Fruit fly (Drosophila melanogaster): ENCODE results near the gene Cpr.

The Cpr gene

DNA sequence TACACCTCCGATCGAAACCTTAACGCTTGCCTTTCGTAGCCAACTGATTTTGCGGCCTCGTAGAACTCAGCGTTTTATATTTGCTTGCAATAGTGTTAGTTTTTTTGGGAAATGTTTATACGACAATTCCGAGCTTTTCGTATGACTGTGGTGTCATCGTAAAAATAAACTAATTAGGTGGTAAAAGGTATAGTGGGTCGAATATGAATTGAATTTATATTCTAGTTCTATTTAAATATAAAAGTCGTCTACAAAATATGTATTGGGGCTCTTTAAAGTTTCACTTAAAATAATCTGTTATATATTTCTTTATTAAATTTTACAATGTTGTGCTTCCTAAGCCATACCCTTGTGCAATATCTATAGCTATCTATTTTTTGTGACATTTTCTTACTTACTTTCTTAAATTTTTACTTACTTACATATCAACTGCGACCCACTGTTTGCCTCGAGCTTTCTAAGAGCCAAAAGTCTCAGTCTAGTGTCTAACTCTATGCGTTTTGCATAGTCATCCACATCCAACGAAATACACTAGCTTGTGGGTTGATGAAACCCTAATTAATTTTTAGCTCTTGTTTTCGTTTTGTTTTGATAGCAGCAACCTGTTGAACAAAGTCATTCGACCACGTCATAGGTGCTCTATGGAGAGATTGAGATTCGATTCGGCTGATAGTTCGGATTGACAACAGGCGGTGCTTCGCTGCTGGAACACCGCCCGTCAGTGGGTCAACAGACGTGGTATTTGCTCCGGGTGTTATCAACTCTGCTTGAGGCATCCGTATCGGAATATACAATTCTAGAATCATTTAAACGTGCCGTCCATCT, 12.6 kb downstream of the Cpr start, which contains the start of gene CG9498:
TSS of gene CG9498 (minus strand) at position 51 of the 825 bp plus-strand sequence.
- TF ChIP-seq br (GFP tag; optimal IDR thresholded peaks at IDR 0.05) (no peak), CG9705 (GFP tag; optimal IDR thresholded peaks at IDR 0.05) (no peak), OdsH (GFP tag; optimal IDR thresholded peaks at IDR 0.05) (peak; percentile 47), tai (GFP tag; optimal IDR thresholded peaks at IDR 0.05) (no peak), fru (GFP tag; optimal IDR thresholded peaks at IDR 0.05) (peak; percentile 22), sv (GFP tag; optimal IDR thresholded peaks at IDR 0.05) (peak; percentile 24), GATAd (GFP tag; optimal IDR thresholded peaks at IDR 0.05) (no peak), foxo (GFP tag; optimal IDR thresholded peaks at IDR 0.05) (peak in 1 of 2 experiments; percentile 74), Vsx2 (GFP tag; optimal IDR thresholded peaks at IDR 0.05; ENCODE audit: partially characterized antibody) (peak; percentile 37), Hr78 (GFP tag; optimal IDR thresholded peaks at IDR 0.05) (no peak), Abd-B (GFP tag; optimal IDR thresholded peaks at IDR 0.05) (no peak), woc (GFP tag; optimal IDR thresholded peaks at IDR 0.05) (no peak), Myc (optimal IDR thresholded peaks at IDR 0.05) (no peak), dmrt93B (GFP tag; optimal IDR thresholded peaks at IDR 0.05) (no peak), Dfd (GFP tag; optimal IDR thresholded peaks at IDR 0.05) (no peak), h (GFP tag; optimal IDR thresholded peaks at IDR 0.05) (no peak), HLH106 (tag; optimal IDR thresholded peaks at IDR 0.05) (peak; percentile 0)

DNA sequence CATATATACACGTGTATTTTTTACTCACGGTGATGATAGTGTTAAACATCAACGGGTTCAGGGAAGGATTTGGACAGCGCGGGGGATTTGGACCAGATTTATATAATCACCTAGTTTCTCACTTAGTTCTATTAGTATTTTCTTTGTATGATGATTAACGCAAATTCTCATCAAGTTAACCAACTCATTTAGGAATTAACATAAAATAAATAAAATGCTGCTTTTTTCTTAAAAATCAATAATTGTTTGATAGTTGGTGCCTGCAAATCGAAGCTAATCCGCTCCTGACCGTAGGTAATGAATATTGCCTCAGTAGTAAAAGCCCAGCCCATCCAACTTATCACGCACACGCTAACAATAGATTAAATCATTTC, 13.2 kb downstream of the Cpr start:
- no peak for TF ChIP-seq Hr83 (GFP tag; optimal IDR thresholded peaks at IDR 0.05; ENCODE audit: poor library complexity, severe bottlenecking)
- TF ChIP-seq OdsH (GFP tag; optimal IDR thresholded peaks at IDR 0.05), result peak; percentile 18
- TF ChIP-seq lola (GFP tag; optimal IDR thresholded peaks at IDR 0.05), result no peak
- TF ChIP-seq HLH106 (tag; optimal IDR thresholded peaks at IDR 0.05), result peak; percentile 29
- peak; percentile 36 for TF ChIP-seq ey (GFP tag; optimal IDR thresholded peaks at IDR 0.05)
- peak; percentile 66 for TF ChIP-seq h (GFP tag; optimal IDR thresholded peaks at IDR 0.05)
- TF ChIP-seq rgr (GFP tag; optimal IDR thresholded peaks at IDR 0.05), result peak; percentile 45
- peak; percentile 5 for TF ChIP-seq psq (GFP tag; optimal IDR thresholded peaks at IDR 0.05)
- TF ChIP-seq br (GFP tag; optimal IDR thresholded peaks at IDR 0.05), result peak; percentile 14
- no peak for TF ChIP-seq jim (GFP tag; optimal IDR thresholded peaks at IDR 0.05)
- no peak for TF ChIP-seq dl (GFP tag; optimal IDR thresholded peaks at IDR 0.05; ENCODE audit: insufficient read depth in 1 of 2, partially characterized antibody in 2 of 2)
- TF ChIP-seq foxo (GFP tag; optimal IDR thresholded peaks at IDR 0.05), result peak in 1 of 2 experiments; percentile 71
- peak; percentile 43 for TF ChIP-seq fru (GFP tag; optimal IDR thresholded peaks at IDR 0.05)
- TF ChIP-seq sv (GFP tag; optimal IDR thresholded peaks at IDR 0.05), result peak; percentile 53
- TF ChIP-seq Sp1 (GFP tag; optimal IDR thresholded peaks at IDR 0.05), result no peak

DNA sequence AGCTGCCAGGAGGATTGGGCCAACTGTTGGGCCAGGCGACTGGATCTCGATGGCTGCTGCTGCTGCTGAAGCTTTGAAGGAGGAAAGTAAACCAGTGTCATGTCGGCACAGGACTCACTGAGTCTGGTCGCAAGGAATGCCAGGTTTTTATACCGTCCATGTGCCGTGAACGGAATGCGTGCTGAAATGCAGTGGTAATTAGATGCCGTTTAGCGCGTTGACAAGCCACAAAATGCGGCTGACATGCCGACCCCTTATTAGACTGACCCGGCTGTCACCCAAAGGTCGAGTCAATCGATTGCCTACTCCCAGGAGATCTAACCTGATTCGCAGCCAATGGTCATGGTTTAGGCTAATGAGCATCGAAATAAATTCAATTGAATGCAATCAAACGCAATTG, 15.6 kb downstream of the Cpr start, which contains the start of gene ppk7:
TSS of gene ppk7 (minus strand) at position 101 of the 400 bp plus-strand sequence.
- TF ChIP-seq fru (GFP tag; optimal IDR thresholded peaks at IDR 0.05), result no peak
- TF ChIP-seq N (GFP tag; optimal IDR thresholded peaks at IDR 0.05), result no peak
- no peak for TF ChIP-seq foxo (GFP tag; optimal IDR thresholded peaks at IDR 0.05)
- TF ChIP-seq dmrt93B (GFP tag; optimal IDR thresholded peaks at IDR 0.05), result no peak
- TF ChIP-seq dsf (GFP tag; optimal IDR thresholded peaks at IDR 0.05; ENCODE audit: borderline replicate concordance), result no peak
- TF ChIP-seq OdsH (GFP tag; optimal IDR thresholded peaks at IDR 0.05), result no peak
- no peak for TF ChIP-seq lola (GFP tag; optimal IDR thresholded peaks at IDR 0.05)
- TF ChIP-seq Dif (GFP tag; optimal IDR thresholded peaks at IDR 0.05; ENCODE audit: partially characterized antibody), result no peak
- TF ChIP-seq pan (optimal IDR thresholded peaks at IDR 0.05), result no peak
- no peak for TF ChIP-seq tai (GFP tag; optimal IDR thresholded peaks at IDR 0.05)
- TF ChIP-seq Mio (GFP tag; optimal IDR thresholded peaks at IDR 0.05), result no peak
- TF ChIP-seq sage (GFP tag; optimal IDR thresholded peaks at IDR 0.05), result no peak
- TF ChIP-seq brk (GFP tag; optimal IDR thresholded peaks at IDR 0.05), result no peak
- TF ChIP-seq Jra (GFP tag; optimal IDR thresholded peaks at IDR 0.05), result no peak
- no peak for TF ChIP-seq h (GFP tag; optimal IDR thresholded peaks at IDR 0.05)
- no peak for TF ChIP-seq jim (GFP tag; optimal IDR thresholded peaks at IDR 0.05)
- no peak for TF ChIP-seq CG9705 (GFP tag; optimal IDR thresholded peaks at IDR 0.05)
- no peak for TF ChIP-seq Abd-B (GFP tag; optimal IDR thresholded peaks at IDR 0.05)

DNA sequence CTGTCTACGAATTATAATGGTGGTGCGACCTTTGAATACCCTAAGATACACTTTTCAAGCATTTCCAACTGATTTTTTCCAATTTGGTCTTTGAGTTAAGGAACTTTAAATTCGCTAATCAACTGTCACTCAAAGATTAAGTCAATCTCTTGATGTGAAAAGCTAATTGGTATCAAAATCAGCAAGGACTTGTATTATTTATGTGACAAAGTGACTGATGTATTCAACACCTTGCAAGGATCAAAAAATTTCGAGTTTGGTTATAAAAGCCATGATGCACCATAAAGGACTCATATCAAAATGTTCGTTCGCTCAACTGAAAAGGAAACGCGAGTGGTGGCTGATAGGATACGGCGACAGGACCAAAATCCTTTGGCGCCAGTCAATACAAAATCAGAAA, 16.0 kb downstream of the Cpr start, which contains the start of gene ppk14:
TSS of gene ppk14 (plus strand) at position 301 of the 400 bp plus-strand sequence.
- no peak for TF ChIP-seq OdsH (GFP tag; optimal IDR thresholded peaks at IDR 0.05)
- no peak for TF ChIP-seq dsf (GFP tag; optimal IDR thresholded peaks at IDR 0.05; ENCODE audit: borderline replicate concordance)
- no peak for TF ChIP-seq Myc (optimal IDR thresholded peaks at IDR 0.05)
- no peak for TF ChIP-seq Sp1 (GFP tag; optimal IDR thresholded peaks at IDR 0.05)

Measured in whole organism, wandering third instar larva.